Fruit fly (Drosophila melanogaster) whole organism, embryonic: ENCODE data around the gene CG46335.

Experiments
- CG11085 ChIP-seq: fragments of 200-800 bp; sonication (Bioruptor generic); IDR thresholded peaks from 2 replicates; pipeline ENCODE4 v1.3.6; 2022; ENCODE audit warnings: missing biosample characterization, missing genetic modification characterization
- crp ChIP-seq, 2 experiments: fragments of 200-800 bp; sonication (Bioruptor generic); optimal IDR thresholded peaks; 2 replicates in 1 of 2; 3 replicates in 1 of 2; lab custom pipeline; 2017; ENCODE audit warnings: missing biosample characterization in 2 of 2, missing genetic modification characterization in 2 of 2, mild to moderate bottlenecking in 1 of 2, moderate library complexity in 1 of 2
- schlank ChIP-seq: fragments of 200-800 bp; sonication (Bioruptor generic); optimal IDR thresholded peaks from 2 replicates; lab custom pipeline; 2018; ENCODE audit warnings: missing biosample characterization, mild to moderate bottlenecking, missing genetic modification characterization

DNA sequence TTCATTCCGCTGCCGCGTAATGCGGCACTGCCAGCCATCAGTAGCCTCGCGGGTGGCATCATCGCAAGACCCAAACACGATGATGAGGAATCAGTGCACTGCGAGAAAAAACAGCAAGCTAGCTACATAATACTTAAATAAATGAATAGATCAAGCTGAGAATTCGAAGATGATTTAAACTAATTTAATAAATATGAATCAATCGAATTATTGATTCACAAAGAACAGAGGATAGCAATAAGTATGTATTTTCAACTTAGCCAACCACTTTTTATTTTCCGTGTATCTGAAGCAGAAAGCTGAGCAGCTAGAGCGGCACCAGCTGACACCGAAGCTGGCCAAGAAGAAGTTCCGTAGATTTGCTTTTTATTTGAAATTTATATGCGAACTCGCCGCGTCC is 44.7 kb upstream of the CG46335 start:
- TF ChIP-seq schlank (tag; lab: Kevin White, UChicago): no peak
- TF ChIP-seq CG11085 (GFP tag; lab: Robert Waterston, UW): no peak
- no peak for TF ChIP-seq crp (GFP tag; optimal IDR thresholded peaks at IDR 0.05; lab: Kevin White, UChicago)
